Worm (Caenorhabditis elegans) whole organism, late embryonic: ENCODE data around the gene R05A10.8.

Source experiments
- ama-1 ChIP-seq: fragments of 150-350 bp; optimal IDR thresholded peaks from 2 replicates; lab custom pipeline; 2014
- che-1 ChIP-seq: sonication (generic microtip); optimal IDR thresholded peaks from 2 replicates; lab custom pipeline; 2016; ENCODE audit warnings: mild to moderate bottlenecking, missing genetic modification characterization, missing compliant biosample characterization
- dve-1 ChIP-seq: sonication (generic microtip); optimal IDR thresholded peaks from 2 replicates; lab custom pipeline; 2017; ENCODE audit warnings: antibody characterized with exemption, mild to moderate bottlenecking, missing genetic modification characterization, missing compliant biosample characterization
- fax-1 ChIP-seq: sonication (generic microtip); optimal IDR thresholded peaks from 2 replicates; lab custom pipeline; 2016; ENCODE audit warnings: missing genotype, missing genetic modification characterization, missing compliant biosample characterization
- fkh-6 ChIP-seq: sonication (generic microtip); optimal IDR thresholded peaks from 2 replicates; lab custom pipeline; 2016; ENCODE audit warnings: missing genetic modification characterization, missing compliant biosample characterization
- tbx-2 ChIP-seq: sonication (generic microtip); optimal IDR thresholded peaks from 2 replicates; lab custom pipeline; 2016; ENCODE audit warnings: missing genetic modification characterization, missing compliant biosample characterization

DNA sequence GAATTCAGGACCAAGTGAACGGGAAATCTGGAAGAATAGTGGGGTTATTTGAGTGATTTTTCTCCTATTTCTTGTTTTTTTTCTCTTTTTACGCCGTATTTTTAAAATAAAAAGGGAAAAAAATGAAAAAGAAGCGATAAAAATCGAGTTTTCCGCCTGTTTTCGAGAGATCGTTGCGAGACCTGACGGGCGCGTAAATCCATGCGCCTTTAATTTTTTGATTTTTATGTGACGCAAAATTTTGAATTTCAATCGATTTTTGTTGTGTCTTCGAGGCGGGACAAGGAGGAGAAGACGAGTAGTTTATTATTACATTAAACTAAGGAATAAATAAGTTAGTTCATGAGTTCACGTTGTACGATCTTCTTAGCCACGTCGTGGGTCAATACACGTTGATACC is 44.4 kb downstream of the R05A10.8 start:
- TF ChIP-seq tbx-2 (tag; lab: Kevin White, UChicago), result no peak
- TF ChIP-seq fkh-6 (tag; lab: Kevin White, UChicago), result no peak
- TF ChIP-seq che-1, result no peak
- no peak for TF ChIP-seq fax-1 (tag; lab: Kevin White, UChicago)
- no peak for TF ChIP-seq ama-1 (lab: Kevin White, UChicago)
- TF ChIP-seq dve-1 (tag; lab: Kevin White, UChicago), result no peak
